Worm (Caenorhabditis elegans) whole organism, young adult: ENCODE results near the gene tdpo-1.

ENCODE experiments used
- D2030.7 ChIP-seq: fragments of 200-800 bp; sonication (Bioruptor generic); IDR thresholded peaks from 2 replicates; pipeline ENCODE4 v1.3.6; 2022; ENCODE audit warnings: missing genetic modification reagents, missing genetic modification characterization, missing compliant biosample characterization
- F10E7.11 ChIP-seq: sonication (generic microtip); optimal IDR thresholded peaks from 2 replicates; lab custom pipeline; 2017; ENCODE audit warnings: mild to moderate bottlenecking, missing genetic modification characterization, moderate library complexity, missing compliant biosample characterization
- F22D6.2 ChIP-seq: sonication (generic microtip); optimal IDR thresholded peaks from 2 replicates; lab custom pipeline; 2016; ENCODE audit warnings: mild to moderate bottlenecking, missing genetic modification characterization, missing compliant biosample characterization
- F23B12.7 ChIP-seq: sonication (generic microtip); optimal IDR thresholded peaks from 2 replicates; lab custom pipeline; 2017; ENCODE audit warnings: missing genetic modification characterization, mild to moderate bottlenecking, missing compliant biosample characterization, antibody characterized with exemption, moderate library complexity; ENCODE audit not compliant: insufficient read depth
- F39B2.1 ChIP-seq: fragments of 200-800 bp; sonication (Bioruptor generic); IDR thresholded peaks from 2 replicates; pipeline ENCODE4 v1.3.6; 2022; ENCODE audit warnings: missing genetic modification reagents, missing genetic modification characterization, missing compliant biosample characterization
- F49E8.2 ChIP-seq: sonication (generic microtip); optimal IDR thresholded peaks from 3 replicates; lab custom pipeline; 2017; ENCODE audit warnings: missing genetic modification characterization, mild to moderate bottlenecking, missing compliant biosample characterization, antibody characterized with exemption, moderate library complexity; ENCODE audit not compliant: insufficient read depth
- F55B11.4 ChIP-seq: sonication (generic microtip); optimal IDR thresholded peaks from 2 replicates; lab custom pipeline; 2016; ENCODE audit warnings: missing compliant biosample characterization, missing genetic modification characterization, borderline replicate concordance; ENCODE audit not compliant: insufficient read depth
- Y67H2A.10 ChIP-seq: fragments of 200-800 bp; sonication (Bioruptor generic); conservative IDR thresholded peaks from 2 replicates; pipeline ENCODE4 v1.3.6; 2022; ENCODE audit warnings: missing genetic modification reagents, missing genetic modification characterization, missing compliant biosample characterization
- Y95B8A.8 ChIP-seq: fragments of 200-800 bp; sonication (Bioruptor generic); IDR thresholded peaks from 2 replicates; pipeline ENCODE4 v1.3.6; 2022; ENCODE audit warnings: missing genetic modification reagents, missing genetic modification characterization, missing compliant biosample characterization
- aptf-2 ChIP-seq: fragments of 200-800 bp; sonication (Bioruptor generic); conservative IDR thresholded peaks from 2 replicates; pipeline ENCODE4 v1.3.6; 2022; ENCODE audit warnings: missing genetic modification reagents, missing genetic modification characterization, missing compliant biosample characterization
- athp-1 ChIP-seq: sonication (generic microtip); optimal IDR thresholded peaks from 2 replicates; lab custom pipeline; 2017; ENCODE audit warnings: mild to moderate bottlenecking, missing genetic modification characterization, missing compliant biosample characterization
- bed-2 ChIP-seq: fragments of 200-800 bp; sonication (Bioruptor generic); IDR thresholded peaks from 2 replicates; pipeline ENCODE4 v1.3.6; 2022; ENCODE audit warnings: missing genetic modification reagents, missing genetic modification characterization, missing compliant biosample characterization
- ccch-3 ChIP-seq: fragments of 200-800 bp; sonication (Bioruptor generic); optimal IDR thresholded peaks from 2 replicates; lab custom pipeline; 2018; ENCODE audit warnings: mild to moderate bottlenecking, missing genetic modification characterization, missing compliant biosample characterization
- cebp-1 ChIP-seq, 2 experiments: fragments of 200-800 bp in 1 of 2; sonication (Bioruptor generic) in 1 of 2; sonication (generic microtip) in 1 of 2; IDR thresholded peaks in 1 of 2; optimal IDR thresholded peaks in 1 of 2; 2 replicates each; pipeline versions ENCODE4 v1.3.6 to Lab custom; 2017 to 2022; ENCODE audit warnings: missing compliant biosample characterization in 2 of 2, missing genetic modification characterization in 2 of 2, mild to moderate bottlenecking in 1 of 2, missing genetic modification reagents in 1 of 2, moderate library complexity in 1 of 2
- ceh-100 ChIP-seq: fragments of 200-800 bp; sonication (Bioruptor generic); IDR thresholded peaks from 2 replicates; pipeline ENCODE4 v1.3.6; 2022; ENCODE audit warnings: missing genetic modification reagents, missing genetic modification characterization, missing compliant biosample characterization
- ceh-40 ChIP-seq: fragments of 200-800 bp; sonication (Bioruptor generic); IDR thresholded peaks from 2 replicates; pipeline ENCODE4 v1.3.6; 2022; ENCODE audit warnings: missing genetic modification characterization, missing compliant biosample characterization
- ceh-79 ChIP-seq: sonication (generic microtip); optimal IDR thresholded peaks from 2 replicates; lab custom pipeline; 2017; ENCODE audit warnings: mild to moderate bottlenecking, missing genetic modification characterization, missing compliant biosample characterization
- ceh-91 ChIP-seq: fragments of 200-800 bp; sonication (Bioruptor generic); IDR thresholded peaks from 2 replicates; pipeline ENCODE4 v1.3.6; 2022; ENCODE audit warnings: missing genetic modification reagents, missing genetic modification characterization, missing compliant biosample characterization
- ets-4 ChIP-seq: fragments of 200-800 bp; sonication (Bioruptor generic); optimal IDR thresholded peaks from 2 replicates; lab custom pipeline; 2018; ENCODE audit warnings: mild to moderate bottlenecking, missing genetic modification characterization, missing compliant biosample characterization
- let-526 ChIP-seq: fragments of 200-800 bp; sonication (Bioruptor generic); IDR thresholded peaks from 2 replicates; pipeline ENCODE4 v1.3.6; 2022; ENCODE audit warnings: missing genetic modification reagents, missing genetic modification characterization, missing compliant biosample characterization
- madf-8 ChIP-seq: fragments of 200-800 bp; sonication (Bioruptor generic); conservative IDR thresholded peaks from 2 replicates; pipeline ENCODE4 v1.3.6; 2022; ENCODE audit warnings: missing genetic modification reagents, missing genetic modification characterization, missing compliant biosample characterization
- mcd-1 ChIP-seq: fragments of 200-800 bp; sonication (Bioruptor generic); IDR thresholded peaks from 2 replicates; pipeline ENCODE4 v1.3.6; 2022; ENCODE audit warnings: missing genetic modification reagents, missing genetic modification characterization, missing compliant biosample characterization
- nfya-2 ChIP-seq: fragments of 200-800 bp; sonication (Bioruptor generic); IDR thresholded peaks from 2 replicates; pipeline ENCODE4 v1.3.6; 2022; ENCODE audit warnings: missing genetic modification reagents, missing genetic modification characterization, missing compliant biosample characterization
- rcor-1 ChIP-seq: fragments of 200-800 bp; sonication (Bioruptor generic); IDR thresholded peaks from 2 replicates; pipeline ENCODE4 v1.3.6; 2022; ENCODE audit warnings: missing genetic modification reagents, missing genetic modification characterization, missing compliant biosample characterization
- tbp1 ChIP-seq: fragments of 200-800 bp; sonication (Bioruptor generic); optimal IDR thresholded peaks from 2 replicates; lab custom pipeline; 2018; ENCODE audit warnings: mild to moderate bottlenecking, missing genetic modification characterization, missing compliant biosample characterization
- tlf-1 ChIP-seq: fragments of 200-800 bp; sonication (Bioruptor generic); optimal IDR thresholded peaks from 2 replicates; lab custom pipeline; 2018; ENCODE audit warnings: mild to moderate bottlenecking, missing genetic modification characterization, missing compliant biosample characterization
- unc-62 ChIP-seq: fragments of 150-350 bp; optimal IDR thresholded peaks from 2 replicates; lab custom pipeline; 2014; ENCODE audit warnings: missing biosample characterization, missing genetic modification reagents, missing genetic modification characterization
- zim-3 ChIP-seq: sonication (generic microtip); optimal IDR thresholded peaks from 2 replicates; lab custom pipeline; 2017; ENCODE audit warnings: mild to moderate bottlenecking, missing genetic modification characterization, moderate library complexity, missing compliant biosample characterization
- ztf-25 ChIP-seq: fragments of 200-800 bp; sonication (Bioruptor generic); IDR thresholded peaks from 2 replicates; pipeline ENCODE4 v1.3.6; 2022; ENCODE audit warnings: missing genetic modification reagents, missing genetic modification characterization, missing compliant biosample characterization
- ztf-6 ChIP-seq: fragments of 200-800 bp; sonication (Bioruptor generic); IDR thresholded peaks from 2 replicates; pipeline ENCODE4 v1.3.6; 2022; ENCODE audit warnings: missing genetic modification reagents, missing genetic modification characterization, missing compliant biosample characterization

tdpo-1 gene

DNA sequence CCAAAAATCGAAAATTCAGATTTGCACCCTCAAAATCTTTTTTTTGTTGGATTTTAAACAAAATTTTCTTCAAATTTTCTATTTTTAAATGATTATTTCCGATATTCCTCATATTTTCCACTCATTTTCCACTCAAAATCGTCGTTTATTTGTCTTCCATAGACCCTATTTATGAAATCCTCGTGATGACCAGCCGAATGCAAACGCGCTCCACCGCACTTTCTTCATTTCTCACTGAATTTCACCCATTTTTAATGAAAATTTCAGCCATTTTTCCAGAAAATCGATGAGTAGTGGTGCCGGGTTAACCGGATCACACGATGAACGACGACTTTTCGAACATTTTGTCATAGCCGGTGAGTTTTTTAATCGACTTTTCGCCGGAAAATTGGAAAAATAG lies 35.9 kb upstream of the tdpo-1 start, which contains the start of gene denn-4:
TSS of gene denn-4 (plus strand) at position 280 of the 400 bp plus-strand sequence.
- TF ChIP-seq nfya-2 (GFP tag; lab: Robert Waterston, UW) (no peak), mcd-1 (GFP tag; lab: Robert Waterston, UW) (peak; percentile 89), Y67H2A.10 (no peak), cebp-1 (GFP tag; IDR thresholded peaks at IDR 0.05; lab: Robert Waterston, UW) (no peak), cebp-1 (tag; optimal IDR thresholded peaks at IDR 0.05; lab: Kevin White, UChicago) (peak; percentile 21), F23B12.7 (tag; lab: Kevin White, UChicago) (peak; percentile 1)
- TF ChIP-seq, all 124 proteins: peak for 3

DNA sequence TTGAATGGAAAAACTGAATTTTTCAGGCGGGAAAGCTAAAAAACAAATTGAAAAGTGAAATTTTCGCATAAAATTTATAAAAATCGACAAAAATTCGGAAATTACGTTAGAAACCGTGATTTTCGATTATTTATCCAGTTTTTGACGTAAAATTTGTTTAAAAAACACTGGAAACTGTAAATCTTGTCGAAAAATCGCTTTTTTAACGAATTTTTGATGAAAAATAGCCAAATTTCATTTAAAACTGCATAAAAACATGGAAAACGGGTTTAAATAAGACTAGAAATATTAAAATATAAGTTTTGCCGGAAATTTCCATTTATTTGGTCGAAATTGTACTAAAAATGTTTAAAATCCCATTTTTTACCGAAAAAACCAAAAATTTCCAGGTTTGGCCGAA lies 35.5 kb upstream of the tdpo-1 start:
- TF ChIP-seq tlf-1 (GFP tag; lab: Kevin White, UChicago) (no peak), F55B11.4 (tag; lab: Kevin White, UChicago) (no peak), ceh-79 (no peak), tbp1 (GFP tag; lab: Kevin White, UChicago) (no peak), bed-2 (GFP tag; lab: Robert Waterston, UW) (no peak), athp-1 (no peak), unc-62 (GFP tag; lab: Kevin White, UChicago) (no peak), ceh-91 (GFP tag; lab: Robert Waterston, UW) (no peak), F49E8.2 (tag; lab: Kevin White, UChicago) (no peak), F22D6.2 (tag; lab: Kevin White, UChicago) (no peak), zim-3 (tag; lab: Kevin White, UChicago) (no peak)

DNA sequence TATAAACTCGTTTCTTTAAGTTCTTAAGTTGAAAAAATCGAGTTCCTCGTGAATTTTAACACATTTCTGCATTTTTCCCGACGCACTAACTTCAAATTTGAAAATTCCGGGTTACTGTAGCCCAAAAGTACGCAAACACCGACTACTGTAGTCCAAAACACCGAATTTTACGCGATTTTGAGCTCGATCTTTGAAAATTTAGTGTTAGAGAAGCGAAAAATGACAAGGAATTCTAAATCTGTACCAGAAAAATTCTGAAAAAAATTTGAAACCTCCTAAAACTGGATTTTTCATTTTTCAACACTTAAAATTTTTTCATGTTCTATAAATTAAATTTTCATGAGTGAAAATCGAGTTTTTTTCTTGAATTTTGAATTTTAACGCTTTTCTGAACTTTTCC lies 14.5 kb upstream of the tdpo-1 start:
- TF ChIP-seq ccch-3 (GFP tag; lab: Kevin White, UChicago) (no peak), ztf-25 (GFP tag; lab: Robert Waterston, UW) (no peak), F10E7.11 (tag; lab: Kevin White, UChicago) (no peak), D2030.7 (GFP tag; lab: Robert Waterston, UW) (no peak), aptf-2 (no peak), madf-8 (GFP tag; lab: Robert Waterston, UW) (no peak), ets-4 (GFP tag; lab: Kevin White, UChicago) (no peak), Y95B8A.8 (GFP tag; lab: Robert Waterston, UW) (no peak), rcor-1 (GFP tag; lab: Robert Waterston, UW) (no peak), ceh-100 (GFP tag; lab: Robert Waterston, UW) (no peak), F39B2.1 (GFP tag; lab: Robert Waterston, UW) (no peak)

DNA sequence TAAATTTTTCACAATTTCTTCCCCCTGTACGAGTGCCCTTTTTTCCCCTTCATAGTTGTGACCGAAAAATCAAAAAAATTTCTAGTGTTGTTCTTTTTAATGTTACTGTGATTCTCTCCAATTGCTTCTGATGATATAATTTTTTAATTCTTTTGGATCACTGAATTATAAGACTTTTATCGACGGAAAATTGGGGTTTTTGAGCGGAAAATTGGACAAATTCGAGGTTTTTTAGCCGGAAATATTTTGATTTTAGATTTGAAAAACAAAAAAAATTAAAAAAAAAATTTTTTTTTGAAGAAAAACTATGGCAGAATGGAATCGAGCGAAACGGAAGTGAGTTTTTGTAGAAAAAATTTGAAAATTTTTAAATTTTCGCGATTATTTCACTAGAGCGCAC lies 11.8 kb upstream of the tdpo-1 start, which contains the start of gene tsen-54:
TSS of gene tsen-54 (plus strand) at position 301 of the 400 bp plus-strand sequence.
- TF ChIP-seq ceh-40 (GFP tag; lab: Robert Waterston, UW) = no peak

DNA sequence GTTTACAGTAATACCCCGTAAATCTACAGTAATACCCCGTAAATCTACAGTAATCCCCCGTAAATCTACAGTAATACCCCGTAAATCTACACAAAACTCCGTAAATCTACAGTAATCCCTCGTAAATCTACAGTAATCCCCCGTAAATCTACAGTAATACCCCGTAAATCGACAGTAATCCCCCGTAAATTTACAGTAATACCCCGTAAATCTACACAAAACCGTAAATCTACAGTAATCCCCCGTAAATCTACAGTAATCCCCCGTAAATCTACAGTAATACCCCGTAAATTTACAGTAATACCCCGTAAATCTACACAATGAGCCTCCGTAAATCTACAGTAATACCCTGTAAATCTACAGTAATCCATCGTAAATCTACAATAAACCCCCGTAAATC lies 9.8 kb upstream of the tdpo-1 start:
- TF ChIP-seq ztf-6 = 0 out of 2 replicates have a peak, but pooled peaks have one; percentile 6
- TF ChIP-seq, all 124 proteins: peak for 1; not testable (repeated sequence) for 123

DNA sequence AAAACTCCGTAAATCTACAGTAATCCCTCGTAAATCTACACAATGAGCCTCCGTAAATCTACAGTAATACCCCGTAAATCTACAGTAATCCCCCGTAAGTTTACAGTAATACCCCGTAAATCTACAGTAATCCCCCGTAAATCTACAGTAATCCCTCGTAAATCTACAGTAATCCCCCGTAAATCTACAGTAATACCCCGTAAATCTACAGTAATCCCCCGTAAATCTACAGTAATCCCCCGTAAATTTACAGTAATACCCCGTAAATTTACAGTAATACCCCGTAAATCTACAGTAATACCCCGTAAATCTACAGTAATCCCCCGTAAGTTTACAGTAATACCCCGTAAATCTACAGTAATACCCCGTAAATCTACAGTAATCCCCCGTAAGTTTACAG lies 9.0 kb upstream of the tdpo-1 start:
- peak; percentile 16; the same call in 1 of the 2 replicates for TF ChIP-seq let-526
- TF ChIP-seq ceh-91 (GFP tag; lab: Robert Waterston, UW) = peak; percentile 22; the same call in 1 of the 2 replicates
- TF ChIP-seq, all 124 proteins: peak for 2; not testable (repeated sequence) for 122
